Fruit fly (Drosophila melanogaster) whole organism, embryonic: Measurements from ENCODE around the gene ppk.

Source experiments
- Awh ChIP-seq: fragments of 200-800 bp; sonication (Bioruptor generic); IDR thresholded peaks from 2 replicates; pipeline ENCODE4, ENCODE4 v1.3.6; 2022; ENCODE audit warnings: missing biosample characterization, missing genetic modification characterization
- BEAF-32 ChIP-seq: fragments of 200-800 bp; sonication (Bioruptor generic); optimal IDR thresholded peaks from 3 replicates; lab custom pipeline; 2017; ENCODE audit warnings: missing biosample characterization, missing genetic modification characterization, mild to moderate bottlenecking, moderate library complexity, missing genetic modification reagents
- CG10147 ChIP-seq: fragments of 200-800 bp; sonication (Bioruptor generic); optimal IDR thresholded peaks from 2 replicates; lab custom pipeline; 2019; ENCODE audit warnings: missing biosample characterization, mild to moderate bottlenecking, missing genetic modification characterization, moderate library complexity
- CG1024 ChIP-seq: fragments of 200-800 bp; sonication (Bioruptor generic); IDR thresholded peaks from 2 replicates; pipeline ENCODE4 v1.3.6; 2022; ENCODE audit warnings: missing biosample characterization, missing genetic modification characterization
- CG10267 ChIP-seq: fragments of 200-800 bp; sonication (Bioruptor generic); optimal IDR thresholded peaks from 2 replicates; lab custom pipeline; 2018; ENCODE audit warnings: missing biosample characterization, mild to moderate bottlenecking, missing genetic modification characterization, moderate library complexity
- CG10543 ChIP-seq: fragments of 200-800 bp; sonication (Bioruptor generic); optimal IDR thresholded peaks from 3 replicates; lab custom pipeline; 2017; ENCODE audit warnings: missing biosample characterization, mild to moderate bottlenecking, missing genetic modification characterization, moderate library complexity
- CG10654 ChIP-seq: fragments of 200-800 bp; sonication (Bioruptor generic); optimal IDR thresholded peaks from 2 replicates; lab custom pipeline; 2016; ENCODE audit warnings: missing biosample characterization, missing genetic modification characterization
- CG10959 ChIP-seq: fragments of 200-800 bp; sonication (Bioruptor generic); IDR thresholded peaks from 2 replicates; pipeline ENCODE4 v1.3.6; 2022; ENCODE audit warnings: missing biosample characterization, missing genetic modification characterization
- CG12104 ChIP-seq: fragments of 200-800 bp; sonication (Bioruptor generic); optimal IDR thresholded peaks from 3 replicates; lab custom pipeline; 2016; ENCODE audit warnings: missing biosample characterization, missing genetic modification characterization
- CG12236 ChIP-seq: fragments of 200-800 bp; sonication (Bioruptor generic); optimal IDR thresholded peaks from 2 replicates; lab custom pipeline; 2016; ENCODE audit warnings: missing biosample characterization, missing genetic modification characterization
- CG12659 ChIP-seq: fragments of 200-800 bp; sonication (Bioruptor generic); optimal IDR thresholded peaks from 3 replicates; lab custom pipeline; 2017; ENCODE audit warnings: mild to moderate bottlenecking, missing biosample characterization, missing genetic modification reagents, missing genetic modification characterization
- CG14441 ChIP-seq: fragments of 200-800 bp; sonication (Bioruptor generic); IDR thresholded peaks from 2 replicates; pipeline ENCODE4 v1.3.6; 2022; ENCODE audit warnings: missing biosample characterization, missing genetic modification characterization
- CG17186 ChIP-seq: fragments of 200-800 bp; sonication (Bioruptor generic); optimal IDR thresholded peaks from 3 replicates; lab custom pipeline; 2017; ENCODE audit warnings: missing biosample characterization, missing genetic modification reagents, missing genetic modification characterization
- CG17328 ChIP-seq: fragments of 200-800 bp; sonication (Bioruptor generic); IDR thresholded peaks from 2 replicates; pipeline ENCODE4 v1.3.6; 2022; ENCODE audit warnings: missing biosample characterization, missing genetic modification characterization
- CG2678 ChIP-seq: fragments of 200-800 bp; sonication (Bioruptor generic); optimal IDR thresholded peaks from 3 replicates; lab custom pipeline; 2019; ENCODE audit warnings: missing biosample characterization, mild to moderate bottlenecking, missing genetic modification characterization, moderate library complexity
- CG31441 ChIP-seq: fragments of 200-800 bp; sonication (Bioruptor generic); IDR thresholded peaks from 2 replicates; pipeline ENCODE4 v1.3.6; 2022; ENCODE audit warnings: missing biosample characterization, missing genetic modification characterization
- CG32532 ChIP-seq: fragments of 200-800 bp; sonication (Bioruptor generic); IDR thresholded peaks from 2 replicates; pipeline ENCODE4 v1.3.6; 2022; ENCODE audit warnings: missing biosample characterization, missing genetic modification characterization
- CG34422 ChIP-seq: fragments of 200-800 bp; sonication (Bioruptor generic); IDR thresholded peaks from 3 replicates; pipeline ENCODE4 v1.3.6; 2022; ENCODE audit warnings: missing biosample characterization, missing genetic modification characterization
- CG3995 ChIP-seq: fragments of 200-800 bp; sonication (Bioruptor generic); optimal IDR thresholded peaks from 3 replicates; lab custom pipeline; 2016; ENCODE audit warnings: missing biosample characterization, missing genetic modification characterization
- CG7745 ChIP-seq: fragments of 200-800 bp; sonication (Bioruptor generic); optimal IDR thresholded peaks from 2 replicates; lab custom pipeline; 2018; ENCODE audit warnings: missing biosample characterization, mild to moderate bottlenecking, missing genetic modification characterization, moderate library complexity
- Deaf1 ChIP-seq: fragments of 200-800 bp; optimal IDR thresholded peaks from 3 replicates; lab custom pipeline; 2019; ENCODE audit warnings: missing biosample characterization, mild to moderate bottlenecking, missing genetic modification characterization, moderate library complexity
- Dfd ChIP-seq, 2 experiments: fragments of >200 bp; optimal IDR thresholded peaks; 2 replicates each; lab custom pipeline; 2017; ENCODE audit warnings: missing biosample characterization in 2 of 2, missing genetic modification characterization in 2 of 2
- Fer3 ChIP-seq: fragments of 200-800 bp; sonication (Bioruptor generic); optimal IDR thresholded peaks from 2 replicates; lab custom pipeline; 2018; ENCODE audit warnings: missing biosample characterization, mild to moderate bottlenecking, missing genetic modification characterization, moderate library complexity
- HHEX ChIP-seq: fragments of 200-800 bp; sonication (Bioruptor generic); optimal IDR thresholded peaks from 3 replicates; lab custom pipeline; 2017; ENCODE audit warnings: missing biosample characterization, mild to moderate bottlenecking, missing genetic modification characterization, missing genetic modification reagents
- HLH54F ChIP-seq: fragments of 200-800 bp; sonication (Bioruptor generic); optimal IDR thresholded peaks from 3 replicates; lab custom pipeline; 2016; ENCODE audit warnings: missing biosample characterization, missing genetic modification characterization
- Hmr ChIP-seq: fragments of 200-800 bp; sonication (Bioruptor generic); optimal IDR thresholded peaks from 3 replicates; lab custom pipeline; 2017; ENCODE audit warnings: mild to moderate bottlenecking, missing biosample characterization, missing genetic modification reagents, missing genetic modification characterization
- Mad ChIP-seq: fragments of 200-800 bp; sonication (Bioruptor generic); optimal IDR thresholded peaks from 2 replicates; lab custom pipeline; 2016; ENCODE audit warnings: missing biosample characterization, missing genetic modification characterization
- NfI ChIP-seq: fragments of 200-800 bp; sonication (Bioruptor generic); optimal IDR thresholded peaks from 3 replicates; lab custom pipeline; 2018; ENCODE audit warnings: missing biosample characterization, mild to moderate bottlenecking, missing genetic modification characterization, moderate library complexity
- Rx ChIP-seq: fragments of 200-800 bp; sonication (Bioruptor generic); IDR thresholded peaks from 2 replicates; pipeline ENCODE4 v1.3.6; 2022; ENCODE audit warnings: missing biosample characterization, missing genetic modification characterization
- Trl ChIP-seq, 3 experiments: fragments of >200 bp in 2 of 3; fragments of 200-800 bp in 1 of 3; sonication (Bioruptor generic) in 1 of 3; optimal IDR thresholded peaks; 2 replicates in 1 of 3; 3 replicates in 2 of 3; lab custom pipeline; 2016 to 2017; ENCODE audit warnings: missing biosample characterization in 1 of 3, missing genetic modification characterization in 1 of 3
- Vsx1 ChIP-seq: fragments of 200-800 bp; sonication (Bioruptor generic); optimal IDR thresholded peaks from 2 replicates; lab custom pipeline; 2017; ENCODE audit warnings: missing biosample characterization, mild to moderate bottlenecking, missing genetic modification characterization, missing genetic modification reagents
- abd-A ChIP-seq: fragments of 200-800 bp; sonication (Bioruptor generic); optimal IDR thresholded peaks from 3 replicates; lab custom pipeline; 2019; ENCODE audit warnings: missing biosample characterization, mild to moderate bottlenecking, missing genetic modification characterization, moderate library complexity
- az2 ChIP-seq: fragments of 200-800 bp; sonication (Bioruptor generic); optimal IDR thresholded peaks from 3 replicates; lab custom pipeline; 2016; ENCODE audit warnings: missing biosample characterization, missing genetic modification characterization
- bcd ChIP-seq: fragments of 200-800 bp; sonication (Bioruptor generic); optimal IDR thresholded peaks from 2 replicates; lab custom pipeline; 2017; ENCODE audit warnings: missing biosample characterization, mild to moderate bottlenecking, missing genetic modification characterization
- cas ChIP-seq: fragments of 200-800 bp; sonication (Bioruptor generic); IDR thresholded peaks from 2 replicates; pipeline ENCODE4 v1.3.6; 2022; ENCODE audit warnings: missing biosample characterization, missing genetic modification characterization
- chif ChIP-seq, 2 experiments: fragments of 200-800 bp; sonication (Bioruptor generic); optimal IDR thresholded peaks; 3 replicates each; lab custom pipeline; 2016; ENCODE audit warnings: missing biosample characterization in 2 of 2, missing genetic modification characterization in 2 of 2
- exex ChIP-seq: fragments of 200-800 bp; sonication (Bioruptor generic); optimal IDR thresholded peaks from 4 replicates; lab custom pipeline; 2018; ENCODE audit warnings: missing biosample characterization, mild to moderate bottlenecking, missing genetic modification characterization, moderate library complexity
- gcm ChIP-seq: fragments of 200-800 bp; sonication (Bioruptor generic); optimal IDR thresholded peaks from 2 replicates; lab custom pipeline; 2019; ENCODE audit warnings: missing biosample characterization, mild to moderate bottlenecking, missing genetic modification characterization, moderate library complexity
- hb ChIP-seq: fragments of 200-800 bp; sonication (Bioruptor generic); IDR thresholded peaks from 3 replicates; pipeline ENCODE4 v1.3.6; 2022; ENCODE audit warnings: missing biosample characterization, missing genetic modification characterization; ENCODE audit not compliant: partially characterized antibody
- kni ChIP-seq: fragments of 200-800 bp; sonication (Bioruptor generic); optimal IDR thresholded peaks from 3 replicates; lab custom pipeline; 2017; ENCODE audit warnings: mild to moderate bottlenecking, missing biosample characterization, missing genetic modification reagents, missing genetic modification characterization
- mam ChIP-seq: fragments of 200-800 bp; sonication (Bioruptor generic); optimal IDR thresholded peaks from 3 replicates; lab custom pipeline; 2016; ENCODE audit warnings: missing biosample characterization, missing genetic modification characterization
- p53 ChIP-seq: fragments of 200-800 bp; sonication (Bioruptor generic); optimal IDR thresholded peaks from 2 replicates; lab custom pipeline; 2016; ENCODE audit warnings: missing biosample characterization, missing genetic modification characterization
- scrt ChIP-seq: fragments of 200-800 bp; sonication (Bioruptor generic); optimal IDR thresholded peaks from 2 replicates; lab custom pipeline; 2018; ENCODE audit warnings: missing biosample characterization, mild to moderate bottlenecking, missing genetic modification characterization, moderate library complexity
- so ChIP-seq: fragments of 200-800 bp; sonication (Bioruptor generic); IDR thresholded peaks from 3 replicates; pipeline ENCODE4 v1.3.6; 2022; ENCODE audit warnings: missing biosample characterization, missing genetic modification characterization
- sob ChIP-seq: fragments of 200-800 bp; sonication (Bioruptor generic); IDR thresholded peaks from 2 replicates; pipeline ENCODE4 v1.3.6; 2022; ENCODE audit warnings: missing biosample characterization, missing genetic modification characterization
- sqz ChIP-seq: fragments of 200-800 bp; sonication (Bioruptor generic); optimal IDR thresholded peaks from 3 replicates; lab custom pipeline; 2018; ENCODE audit warnings: missing biosample characterization, mild to moderate bottlenecking, missing genetic modification characterization
- tup ChIP-seq: fragments of 200-800 bp; sonication (Bioruptor generic); optimal IDR thresholded peaks from 2 replicates; lab custom pipeline; 2016; ENCODE audit warnings: missing biosample characterization, mild to moderate bottlenecking, missing genetic modification characterization, moderate library complexity
- twi ChIP-seq: fragments of 200-800 bp; optimal IDR thresholded peaks from 2 replicates; lab custom pipeline; 2019; ENCODE audit warnings: missing biosample characterization, mild to moderate bottlenecking, missing genetic modification characterization, moderate library complexity
- tx ChIP-seq: fragments of 200-800 bp; sonication (Bioruptor generic); optimal IDR thresholded peaks from 2 replicates; lab custom pipeline; 2016; ENCODE audit warnings: missing biosample characterization, missing genetic modification characterization

Gene ppk

DNA sequence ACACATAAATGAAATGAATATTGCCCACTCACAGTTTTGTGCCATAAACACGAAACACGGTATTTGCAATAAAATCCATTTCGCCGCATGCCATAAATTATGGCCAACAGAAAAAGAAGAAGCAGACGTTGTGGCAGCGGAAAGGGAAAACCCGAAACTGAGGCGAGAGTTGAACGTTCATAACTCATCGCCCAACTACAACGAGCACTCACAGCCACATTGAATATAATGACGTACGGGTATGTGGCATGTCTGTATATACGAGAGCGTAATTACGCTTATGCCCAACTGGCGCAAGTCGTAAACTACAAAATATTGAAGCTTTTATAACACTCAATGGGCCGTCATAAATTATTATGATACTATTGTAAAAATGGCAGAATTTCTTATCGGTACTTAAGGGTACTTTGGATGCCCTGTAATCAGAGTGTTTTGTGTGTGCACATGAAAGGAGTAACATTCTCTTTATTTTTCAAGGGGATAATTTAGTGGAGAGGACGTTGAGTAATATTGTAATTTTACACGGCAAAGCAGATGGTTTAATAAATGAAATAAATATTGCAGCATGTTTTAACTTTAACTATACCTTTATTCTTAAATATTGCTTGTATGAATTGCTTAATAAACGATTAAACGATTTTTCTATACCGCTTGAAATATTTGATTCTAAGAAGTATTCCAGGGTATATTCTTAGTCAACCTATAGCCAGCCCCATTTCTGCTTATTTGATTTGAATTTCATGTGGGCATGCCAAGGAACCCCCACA lies 13.5 kb upstream of the ppk start (continued):
- no peak for TF ChIP-seq tx (GFP tag; lab: Kevin White, UChicago)
- no peak for TF ChIP-seq Trl (optimal IDR thresholded peaks at IDR 0.05; lab: Kevin White, UChicago)
- no peak for TF ChIP-seq Trl (GFP tag; optimal IDR thresholded peaks at IDR 0.05; lab: Kevin White, UChicago)
- TF ChIP-seq Mad (GFP tag; lab: Kevin White, UChicago) = no peak
- TF ChIP-seq Deaf1 (tag; lab: Kevin White, UChicago) = peak; percentile 26
- TF ChIP-seq mam = no peak
- no peak for TF ChIP-seq az2
- no peak for TF ChIP-seq CG12236
- peak; percentile 64 for TF ChIP-seq gcm
- no peak for TF ChIP-seq twi (tag; lab: Kevin White, UChicago)
- peak; percentile 37; the same call in 1 of the 3 replicates for TF ChIP-seq so (GFP tag; lab: Robert Waterston, UW)
- no peak for TF ChIP-seq CG10654 (GFP tag; lab: Kevin White, UChicago)
- no peak for TF ChIP-seq CG10543
- peak; percentile 82 for TF ChIP-seq CG7745 (tag; lab: Kevin White, UChicago)
- peak; percentile 39 for TF ChIP-seq Fer3 (tag; lab: Kevin White, UChicago)
- TF ChIP-seq tup (GFP tag; lab: Kevin White, UChicago) = no peak
- TF ChIP-seq CG10147 (GFP tag; lab: Kevin White, UChicago) = peak; percentile 36
- peak; percentile 52 for TF ChIP-seq Hmr (GFP tag; lab: Kevin White, UChicago)
- no peak for TF ChIP-seq Dfd (GFP tag; optimal IDR thresholded peaks at IDR 0.05; lab: Kevin White, UChicago)
- TF ChIP-seq HHEX (GFP tag; lab: Kevin White, UChicago) = peak; percentile 58
- no peak for TF ChIP-seq cas
- peak; percentile 48 for TF ChIP-seq scrt (GFP tag; lab: Kevin White, UChicago)
- no peak for TF ChIP-seq CG32532
- no peak for TF ChIP-seq kni (GFP tag; lab: Kevin White, UChicago)
- TF ChIP-seq NfI (GFP tag; lab: Kevin White, UChicago) = peak; percentile 33
- no peak for TF ChIP-seq CG3995 (GFP tag; lab: Kevin White, UChicago)
- peak; percentile 33; the same call in 1 of the 2 replicates for TF ChIP-seq CG14441
- no peak for TF ChIP-seq CG12659 (GFP tag; lab: Kevin White, UChicago)
- TF ChIP-seq chif (GFP tag; optimal IDR thresholded peaks at IDR 0.05; lab: Kevin White, UChicago) = no peak
- peak; percentile 47 for TF ChIP-seq Vsx1 (GFP tag; lab: Kevin White, UChicago)
- TF ChIP-seq exex (tag; lab: Kevin White, UChicago) = peak; percentile 88
- no peak for TF ChIP-seq CG10267 (tag; lab: Kevin White, UChicago)
- TF ChIP-seq sqz (GFP tag; lab: Kevin White, UChicago) = no peak
- TF ChIP-seq CG10959 = no peak
- TF ChIP-seq BEAF-32 = no peak
- TF ChIP-seq sob (GFP tag; lab: Robert Waterston, UW) = 0 out of 2 replicates have a peak, but pooled peaks have one; percentile 30
- TF ChIP-seq p53 (GFP tag; lab: Kevin White, UChicago) = no peak
- no peak for TF ChIP-seq CG34422 (GFP tag; lab: Robert Waterston, UW)
- TF ChIP-seq bcd (GFP tag; lab: Kevin White, UChicago) = no peak
- TF ChIP-seq hb (GFP tag; lab: Robert Waterston, UW) = no peak
- TF ChIP-seq CG31441 = peak; percentile 75
- TF ChIP-seq CG1024 (GFP tag; lab: Robert Waterston, UW) = no peak
- TF ChIP-seq CG17328 (GFP tag; lab: Robert Waterston, UW) = no peak
- TF ChIP-seq Rx (GFP tag; lab: Robert Waterston, UW) = no peak
- TF ChIP-seq Awh (GFP tag; lab: Robert Waterston, UW) = peak; percentile 44; the same call in 1 of the 2 replicates
- no peak for TF ChIP-seq HLH54F (GFP tag; lab: Kevin White, UChicago)
- peak; percentile 80 for TF ChIP-seq abd-A (tag; lab: Kevin White, UChicago)
- TF ChIP-seq CG12104 (GFP tag; lab: Kevin White, UChicago) = no peak
- peak; percentile 73 for TF ChIP-seq CG2678
- no peak for TF ChIP-seq CG17186
